Fruit fly (Drosophila melanogaster) whole organism, prepupa: ENCODE results near the gene Ugalt.

Experiments used
- Blimp-1 ChIP-seq: fragments of 200-800 bp; sonication (Bioruptor generic); optimal IDR thresholded peaks from 3 replicates; lab custom pipeline; 2017; ENCODE audit warnings: missing biosample characterization, missing genetic modification characterization, mild to moderate bottlenecking, moderate library complexity, missing genetic modification reagents
- CG10631 ChIP-seq: fragments of 200-800 bp; sonication (Bioruptor generic); optimal IDR thresholded peaks from 2 replicates; lab custom pipeline; 2016; ENCODE audit warnings: missing biosample characterization, missing genetic modification characterization
- CG10669 ChIP-seq: fragments of 200-800 bp; sonication (Bioruptor generic); optimal IDR thresholded peaks from 3 replicates; lab custom pipeline; 2018; ENCODE audit warnings: missing biosample characterization, mild to moderate bottlenecking, missing genetic modification characterization, moderate library complexity
- CG11294 ChIP-seq: fragments of 200-800 bp; sonication (Bioruptor generic); IDR thresholded peaks from 2 replicates; pipeline ENCODE4 v1.3.6; 2022; ENCODE audit warnings: missing biosample characterization, missing genetic modification characterization
- CG11762 ChIP-seq: fragments of 200-800 bp; sonication (Bioruptor generic); optimal IDR thresholded peaks from 3 replicates; lab custom pipeline; 2016; ENCODE audit warnings: missing biosample characterization, missing genetic modification characterization; ENCODE audit not compliant: insufficient read depth
- CG11902 ChIP-seq: fragments of 200-800 bp; sonication (Bioruptor generic); optimal IDR thresholded peaks from 3 replicates; lab custom pipeline; 2016; ENCODE audit warnings: missing biosample characterization, missing genetic modification characterization
- CG15336 ChIP-seq: fragments of 200-800 bp; sonication (Bioruptor generic); IDR thresholded peaks from 2 replicates; pipeline ENCODE4 v1.3.6; 2022; ENCODE audit warnings: missing biosample characterization, missing genetic modification characterization
- CG3032 ChIP-seq: fragments of 200-800 bp; optimal IDR thresholded peaks from 2 replicates; lab custom pipeline; 2019; ENCODE audit warnings: missing biosample characterization, mild to moderate bottlenecking, missing genetic modification characterization, moderate library complexity
- CG31627 ChIP-seq: fragments of 200-800 bp; sonication (Bioruptor generic); optimal IDR thresholded peaks from 3 replicates; lab custom pipeline; 2016; ENCODE audit warnings: missing biosample characterization, missing genetic modification characterization
- CG32006 ChIP-seq: fragments of 200-800 bp; sonication (Bioruptor generic); optimal IDR thresholded peaks from 3 replicates; lab custom pipeline; 2017; ENCODE audit warnings: missing biosample characterization, mild to moderate bottlenecking, missing genetic modification characterization
- CG3919 ChIP-seq: fragments of 200-800 bp; sonication (Bioruptor generic); optimal IDR thresholded peaks from 3 replicates; lab custom pipeline; 2016; ENCODE audit warnings: missing biosample characterization, missing genetic modification characterization
- CG4318 ChIP-seq: fragments of 200-800 bp; sonication (Bioruptor generic); optimal IDR thresholded peaks from 3 replicates; lab custom pipeline; 2017; ENCODE audit warnings: missing biosample characterization, mild to moderate bottlenecking, missing genetic modification characterization
- CG6163 ChIP-seq: fragments of 200-800 bp; sonication (Bioruptor generic); IDR thresholded peaks from 3 replicates; pipeline ENCODE4 v1.3.6; 2022; ENCODE audit warnings: missing biosample characterization, missing genetic modification characterization
- CG6276 ChIP-seq: fragments of 200-800 bp; sonication (Bioruptor generic); optimal IDR thresholded peaks from 2 replicates; lab custom pipeline; 2017; ENCODE audit warnings: missing biosample characterization, mild to moderate bottlenecking, missing genetic modification characterization
- CG6792 ChIP-seq: fragments of 200-800 bp; sonication (Bioruptor generic); optimal IDR thresholded peaks from 3 replicates; lab custom pipeline; 2016; ENCODE audit warnings: missing biosample characterization, missing genetic modification characterization
- CG6808 ChIP-seq: fragments of 200-800 bp; sonication (Bioruptor generic); optimal IDR thresholded peaks from 3 replicates; lab custom pipeline; 2017; ENCODE audit warnings: missing biosample characterization, missing genetic modification characterization, mild to moderate bottlenecking, moderate library complexity, missing genetic modification reagents
- CG6854 ChIP-seq: fragments of 200-800 bp; sonication (Bioruptor generic); optimal IDR thresholded peaks from 2 replicates; lab custom pipeline; 2017; ENCODE audit warnings: missing biosample characterization, mild to moderate bottlenecking, missing genetic modification characterization
- CG7368 ChIP-seq: fragments of 200-800 bp; sonication (Bioruptor generic); optimal IDR thresholded peaks from 3 replicates; lab custom pipeline; 2016; ENCODE audit warnings: missing biosample characterization, missing genetic modification characterization
- CG8119 ChIP-seq: fragments of 200-800 bp; sonication (Bioruptor generic); IDR thresholded peaks from 3 replicates; pipeline ENCODE4 v1.3.6; 2022; ENCODE audit warnings: missing biosample characterization, missing genetic modification characterization
- CG8319 ChIP-seq: fragments of 200-800 bp; sonication (Bioruptor generic); optimal IDR thresholded peaks from 3 replicates; lab custom pipeline; 2016; ENCODE audit warnings: missing biosample characterization, missing genetic modification characterization
- CG8632 ChIP-seq: fragments of 200-800 bp; sonication (Bioruptor generic); optimal IDR thresholded peaks from 3 replicates; lab custom pipeline; 2016; ENCODE audit warnings: missing biosample characterization, missing genetic modification characterization
- CG9139 ChIP-seq: fragments of 200-800 bp; sonication (Bioruptor generic); optimal IDR thresholded peaks from 3 replicates; lab custom pipeline; 2017; ENCODE audit warnings: missing biosample characterization, mild to moderate bottlenecking, missing genetic modification characterization
- Eip75B ChIP-seq: fragments of 200-800 bp; sonication (Bioruptor generic); optimal IDR thresholded peaks from 3 replicates; lab custom pipeline; 2016; ENCODE audit warnings: missing biosample characterization, missing genetic modification characterization
- Eip78C ChIP-seq: fragments of 200-800 bp; sonication (Bioruptor generic); peaks from one replicate; lab custom pipeline; 2016; ENCODE audit warnings: missing biosample characterization, missing genetic modification characterization
- Eip93F ChIP-seq: fragments of 200-800 bp; sonication (Bioruptor generic); optimal IDR thresholded peaks from 2 replicates; lab custom pipeline; 2016; ENCODE audit warnings: missing biosample characterization, mild to moderate bottlenecking, missing genetic modification characterization
- Ets21C ChIP-seq: fragments of 200-800 bp; sonication (Bioruptor generic); optimal IDR thresholded peaks from 3 replicates; lab custom pipeline; 2016; ENCODE audit warnings: missing biosample characterization, missing genetic modification characterization
- Ets96B ChIP-seq: fragments of 200-800 bp; optimal IDR thresholded peaks from 2 replicates; lab custom pipeline; 2019; ENCODE audit warnings: missing biosample characterization, mild to moderate bottlenecking, missing genetic modification characterization, moderate library complexity
- Gug ChIP-seq: fragments of 200-800 bp; sonication (Bioruptor generic); IDR thresholded peaks from 2 replicates; pipeline ENCODE4 v1.3.6; 2022; ENCODE audit warnings: missing biosample characterization, missing genetic modification characterization
- Hr38 ChIP-seq: sonication (Bioruptor generic); optimal IDR thresholded peaks from 2 replicates; lab custom pipeline; 2016; ENCODE audit warnings: missing biosample characterization, missing genetic modification characterization
- Hr39 ChIP-seq: fragments of 200-800 bp; sonication (Bioruptor generic); optimal IDR thresholded peaks from 2 replicates; lab custom pipeline; 2016; ENCODE audit warnings: missing biosample characterization, missing genetic modification characterization
- Hr4 ChIP-seq: fragments of 200-800 bp; sonication (Bioruptor generic); optimal IDR thresholded peaks from 3 replicates; lab custom pipeline; 2016; ENCODE audit warnings: missing biosample characterization, missing genetic modification characterization
- Lpt ChIP-seq: fragments of 200-800 bp; sonication (Bioruptor generic); optimal IDR thresholded peaks from 3 replicates; lab custom pipeline; 2016; ENCODE audit warnings: missing biosample characterization, missing genetic modification characterization
- Met ChIP-seq: fragments of 200-800 bp; sonication (Bioruptor generic); optimal IDR thresholded peaks from 3 replicates; lab custom pipeline; 2016; ENCODE audit warnings: missing biosample characterization, missing genetic modification characterization
- Smox ChIP-seq: fragments of 200-800 bp; sonication (Bioruptor generic); optimal IDR thresholded peaks from 3 replicates; lab custom pipeline; 2016; ENCODE audit warnings: missing biosample characterization, missing genetic modification characterization
- Sox102F ChIP-seq: fragments of 200-800 bp; sonication (Bioruptor generic); optimal IDR thresholded peaks from 2 replicates; lab custom pipeline; 2016; ENCODE audit warnings: missing biosample characterization, mild to moderate bottlenecking, missing genetic modification characterization
- Sox14 ChIP-seq: fragments of 200-800 bp; sonication (Bioruptor generic); optimal IDR thresholded peaks from 3 replicates; lab custom pipeline; 2016; ENCODE audit warnings: missing biosample characterization, missing genetic modification characterization
- Sox15 ChIP-seq: fragments of 200-800 bp; sonication (Bioruptor generic); optimal IDR thresholded peaks from 3 replicates; lab custom pipeline; 2016; ENCODE audit warnings: missing biosample characterization, missing genetic modification characterization
- achi ChIP-seq: fragments of 200-800 bp; sonication (Bioruptor generic); optimal IDR thresholded peaks from 3 replicates; lab custom pipeline; 2016; ENCODE audit warnings: missing biosample characterization, missing genetic modification characterization
- acj6 ChIP-seq: fragments of 200-800 bp; sonication (Bioruptor generic); optimal IDR thresholded peaks from 3 replicates; lab custom pipeline; 2016; ENCODE audit warnings: missing biosample characterization, missing genetic modification characterization
- cyc ChIP-seq: fragments of 200-800 bp; sonication (Bioruptor generic); optimal IDR thresholded peaks from 3 replicates; lab custom pipeline; 2016; ENCODE audit warnings: missing biosample characterization, missing genetic modification characterization
- dac ChIP-seq: fragments of 200-800 bp; sonication (Bioruptor generic); optimal IDR thresholded peaks from 2 replicates; lab custom pipeline; 2017; ENCODE audit warnings: missing biosample characterization, mild to moderate bottlenecking, missing genetic modification characterization
- eg ChIP-seq: fragments of 200-800 bp; sonication (Bioruptor generic); IDR thresholded peaks from 3 replicates; pipeline ENCODE4 v1.3.6; 2022; ENCODE audit warnings: missing biosample characterization, missing genetic modification characterization
- esn ChIP-seq: fragments of 200-800 bp; sonication (Bioruptor generic); optimal IDR thresholded peaks from 2 replicates; lab custom pipeline; 2016; ENCODE audit warnings: missing biosample characterization, mild to moderate bottlenecking, missing genetic modification characterization, moderate library complexity
- fd85E ChIP-seq: fragments of 200-800 bp; sonication (Bioruptor generic); optimal IDR thresholded peaks from 3 replicates; lab custom pipeline; 2016; ENCODE audit warnings: missing biosample characterization, missing genetic modification characterization
- fkh ChIP-seq: fragments of 200-800 bp; sonication (Bioruptor generic); optimal IDR thresholded peaks from 3 replicates; lab custom pipeline; 2017; ENCODE audit warnings: missing biosample characterization, mild to moderate bottlenecking, missing genetic modification characterization, moderate library complexity
- net ChIP-seq: fragments of 200-800 bp; sonication (Bioruptor generic); optimal IDR thresholded peaks from 3 replicates; lab custom pipeline; 2016; ENCODE audit warnings: missing biosample characterization, missing genetic modification characterization
- pdm3 ChIP-seq: fragments of 200-800 bp; sonication (Bioruptor generic); optimal IDR thresholded peaks from 3 replicates; lab custom pipeline; 2016; ENCODE audit warnings: missing biosample characterization, missing genetic modification characterization
- salr ChIP-seq, 2 experiments: fragments of 200-800 bp; sonication (Bioruptor generic); optimal IDR thresholded peaks; 3 replicates each; lab custom pipeline; 2016 to 2018; ENCODE audit warnings: missing biosample characterization in 2 of 2, missing genetic modification characterization in 2 of 2, mild to moderate bottlenecking in 1 of 2
- spab ChIP-seq: fragments of 200-800 bp; sonication (Bioruptor generic); optimal IDR thresholded peaks from 2 replicates; lab custom pipeline; 2017; ENCODE audit warnings: missing biosample characterization, mild to moderate bottlenecking, missing genetic modification characterization, missing genetic modification reagents
- svp ChIP-seq: fragments of 200-800 bp; sonication (Bioruptor generic); peaks from one replicate; lab custom pipeline; 2016; ENCODE audit warnings: missing biosample characterization, missing genetic modification characterization
- topi ChIP-seq: fragments of 200-800 bp; sonication (Bioruptor generic); optimal IDR thresholded peaks from 3 replicates; lab custom pipeline; 2016; ENCODE audit warnings: missing biosample characterization, missing genetic modification characterization
- vri ChIP-seq: fragments of 200-800 bp; sonication (Bioruptor generic); optimal IDR thresholded peaks from 3 replicates; lab custom pipeline; 2016; ENCODE audit warnings: missing biosample characterization, mild to moderate bottlenecking, missing genetic modification characterization

Ugalt gene

DNA sequence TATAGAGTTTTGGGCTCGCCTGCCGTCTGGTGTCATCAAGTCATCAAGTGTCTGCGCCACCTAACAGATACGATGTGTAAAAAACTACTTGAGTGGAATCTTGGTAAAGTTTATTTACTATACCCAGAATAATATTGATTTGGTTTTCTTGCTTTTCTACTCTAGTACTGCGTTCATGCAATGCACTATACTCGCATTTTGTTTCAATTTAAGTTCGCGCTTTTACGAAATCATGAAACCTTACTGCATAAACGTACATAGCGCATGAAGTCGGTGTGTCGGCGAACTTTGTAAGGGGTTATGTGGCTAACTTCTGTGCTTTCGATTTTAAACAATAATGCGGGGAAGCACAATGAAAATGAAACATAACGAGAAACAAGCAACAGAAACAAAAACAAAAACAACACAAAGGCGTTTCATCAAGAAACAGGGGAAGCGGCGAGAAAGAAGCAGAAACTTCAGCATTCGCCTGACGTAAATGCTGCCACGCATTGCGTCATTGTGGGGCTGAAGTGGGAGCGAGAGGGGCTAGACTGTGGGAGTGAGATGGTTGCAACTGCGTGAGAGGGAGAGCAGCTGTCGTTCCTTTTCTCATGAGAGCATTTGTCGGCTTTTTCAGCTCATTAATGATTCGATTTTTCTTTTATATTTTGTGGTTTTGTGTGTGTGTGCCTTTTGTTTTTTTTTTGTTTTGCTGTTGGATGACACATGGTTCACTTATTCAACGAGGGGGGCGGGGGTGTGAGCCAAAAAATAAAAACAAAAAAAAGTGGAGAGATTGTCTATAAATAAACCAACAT, 51.3 kb downstream of the Ugalt start:
- TF ChIP-seq dac (GFP tag; lab: Kevin White, UChicago) (no peak), Hr38 (GFP tag; lab: Kevin White, UChicago) (no peak), CG6276 (GFP tag; lab: Kevin White, UChicago) (peak; percentile 53), CG9139 (GFP tag; lab: Kevin White, UChicago) (no peak), fd85E (GFP tag; lab: Kevin White, UChicago) (no peak), Hr4 (GFP tag; lab: Kevin White, UChicago) (no peak), CG15336 (peak; percentile 63; the same call in 1 of the 2 replicates), esn (GFP tag; lab: Kevin White, UChicago) (no peak), Hr39 (GFP tag; lab: Kevin White, UChicago) (no peak), CG6792 (GFP tag; lab: Kevin White, UChicago) (no peak), CG8319 (GFP tag; lab: Kevin White, UChicago) (no peak), Ets21C (no peak), Smox (GFP tag; lab: Kevin White, UChicago) (no peak), CG7368 (no peak), topi (GFP tag; lab: Kevin White, UChicago) (peak; percentile 50), eg (peak; percentile 81), svp (GFP tag; lab: Kevin White, UChicago) (peak; percentile 83), CG3032 (tag; lab: Kevin White, UChicago) (no peak), CG11294 (GFP tag; lab: Robert Waterston, UW) (no peak), pdm3 (no peak), achi (GFP tag; lab: Kevin White, UChicago) (no peak), CG6163 (GFP tag; lab: Robert Waterston, UW) (peak; percentile 71), vri (peak; percentile 97), CG3919 (GFP tag; lab: Kevin White, UChicago) (no peak), cyc (no peak), CG10631 (no peak), CG11902 (GFP tag; lab: Kevin White, UChicago) (no peak), CG6808 (peak; percentile 49), Gug (GFP tag; lab: Robert Waterston, UW) (0 out of 2 replicates have a peak, but pooled peaks have one; percentile 11), CG8632 (no peak), Eip78C (GFP tag; lab: Kevin White, UChicago) (peak; percentile 59), CG10669 (GFP tag; lab: Kevin White, UChicago) (no peak), spab (GFP tag; lab: Kevin White, UChicago) (no peak), Lpt (peak; percentile 9), Sox102F (GFP tag; lab: Kevin White, UChicago) (no peak), Met (peak; percentile 14), Ets96B (tag; lab: Kevin White, UChicago) (no peak), Sox14 (peak; percentile 30), salr (GFP tag; optimal IDR thresholded peaks at IDR 0.05; lab: Kevin White, UChicago) (no peak), CG32006 (GFP tag; lab: Kevin White, UChicago) (no peak), CG11762 (GFP tag; lab: Kevin White, UChicago) (no peak), Sox15 (GFP tag; lab: Kevin White, UChicago) (no peak), acj6 (no peak), CG6854 (GFP tag; lab: Kevin White, UChicago) (no peak), Blimp-1 (GFP tag; lab: Kevin White, UChicago) (peak; percentile 47), Eip75B (GFP tag; lab: Kevin White, UChicago) (no peak), fkh (GFP tag; lab: Kevin White, UChicago) (no peak), CG8119 (GFP tag; lab: Robert Waterston, UW) (peak; percentile 71), net (peak; percentile 37), CG31627 (GFP tag; lab: Kevin White, UChicago) (no peak), CG4318 (GFP tag; lab: Kevin White, UChicago) (no peak), Eip93F (GFP tag; lab: Kevin White, UChicago) (no peak)
